Worm (Caenorhabditis elegans) whole organism, L4 larva: ENCODE results near the gene yif-1.

ENCODE experiments used
- F37D6.2 ChIP-seq: sonication (generic microtip); optimal IDR thresholded peaks from 2 replicates; lab custom pipeline; 2016; ENCODE audit warnings: mild to moderate bottlenecking, missing genetic modification characterization, missing compliant biosample characterization
- F44E2.7 ChIP-seq: fragments of 200-800 bp; sonication (Bioruptor generic); IDR thresholded peaks from 2 replicates; pipeline ENCODE4 v2.1.2; 2022; ENCODE audit warnings: missing genetic modification characterization, missing compliant biosample characterization
- F49E8.2 ChIP-seq: sonication (generic microtip); optimal IDR thresholded peaks from 2 replicates; lab custom pipeline; 2016; ENCODE audit warnings: missing compliant biosample characterization, mild to moderate bottlenecking, missing genetic modification characterization, borderline replicate concordance
- Y105C5A.15 ChIP-seq: fragments of 200-800 bp; sonication (Bioruptor generic); IDR thresholded peaks from 2 replicates; pipeline ENCODE4 v1.3.6; 2022; ENCODE audit warnings: missing genetic modification characterization, missing compliant biosample characterization
- Y5F2A.4 ChIP-seq: fragments of 200-800 bp; sonication (Bioruptor generic); optimal IDR thresholded peaks from 2 replicates; lab custom pipeline; 2018; ENCODE audit warnings: mild to moderate bottlenecking, missing genetic modification characterization, missing compliant biosample characterization
- ZK337.2 ChIP-seq: fragments of 200-800 bp; sonication (Bioruptor generic); IDR thresholded peaks from 2 replicates; pipeline ENCODE4 v1.3.6; 2022; ENCODE audit warnings: missing genetic modification reagents, missing genetic modification characterization, missing compliant biosample characterization
- aly-2 ChIP-seq: sonication (generic microtip); optimal IDR thresholded peaks from 2 replicates; lab custom pipeline; 2018; ENCODE audit warnings: missing biosample characterization, missing genetic modification characterization
- ceh-28 ChIP-seq: fragments of 150-350 bp; optimal IDR thresholded peaks from 2 replicates; lab custom pipeline; 2014; ENCODE audit warnings: missing biosample characterization, missing genetic modification reagents, missing genetic modification characterization
- ces-1 ChIP-seq: fragments of 150-350 bp; sonication (generic microtip); optimal IDR thresholded peaks from 4 replicates; lab custom pipeline; 2014; ENCODE audit warnings: missing biosample characterization, missing genetic modification reagents, missing genetic modification characterization
- cey-2 ChIP-seq: sonication (generic microtip); optimal IDR thresholded peaks from 3 replicates; lab custom pipeline; 2017; ENCODE audit warnings: missing genetic modification characterization, mild to moderate bottlenecking, missing compliant biosample characterization, antibody characterized with exemption, borderline replicate concordance; ENCODE audit not compliant: insufficient read depth
- daf-12 ChIP-seq: fragments of 150-350 bp; optimal IDR thresholded peaks from 2 replicates; lab custom pipeline; 2014; ENCODE audit warnings: missing biosample characterization, missing genetic modification reagents, missing genetic modification characterization
- daf-16 ChIP-seq, 3 experiments: sonication (generic microtip); optimal IDR thresholded peaks; 2 replicates each; lab custom pipeline; 2016 to 2017; ENCODE audit warnings: missing genetic modification characterization in 3 of 3, missing genetic modification reagents in 3 of 3, mild to moderate bottlenecking in 2 of 3, missing compliant biosample characterization in 2 of 3, missing biosample characterization in 1 of 3, moderate library complexity in 1 of 3
- gei-8 ChIP-seq: fragments of 200-800 bp; sonication (Bioruptor generic); optimal IDR thresholded peaks from 2 replicates; lab custom pipeline; 2018; ENCODE audit warnings: mild to moderate bottlenecking, missing genetic modification characterization, missing compliant biosample characterization
- hlh-30 ChIP-seq: sonication (generic microtip); optimal IDR thresholded peaks from 2 replicates; lab custom pipeline; 2017; ENCODE audit warnings: antibody characterized with exemption, mild to moderate bottlenecking, missing genetic modification characterization, missing compliant biosample characterization; ENCODE audit not compliant: insufficient read depth
- hmg-1.1 ChIP-seq: fragments of 200-800 bp; sonication (Bioruptor generic); IDR thresholded peaks from 2 replicates; pipeline ENCODE4 v1.3.6; 2022; ENCODE audit warnings: missing genetic modification reagents, missing genetic modification characterization, missing compliant biosample characterization
- lim-7 ChIP-seq: fragments of 200-800 bp; sonication (Bioruptor generic); IDR thresholded peaks from 2 replicates; pipeline ENCODE4 v1.3.6; 2022; ENCODE audit warnings: missing genetic modification characterization, missing compliant biosample characterization
- lin-1 ChIP-seq: fragments of 200-800 bp; sonication (Bioruptor generic); IDR thresholded peaks from 2 replicates; pipeline ENCODE4 v1.3.6; 2022; ENCODE audit warnings: missing genetic modification reagents, missing genetic modification characterization, missing compliant biosample characterization
- lin-13 ChIP-seq: fragments of 150-350 bp; optimal IDR thresholded peaks from 2 replicates; lab custom pipeline; 2014; ENCODE audit warnings: missing biosample characterization, missing genetic modification reagents, missing genetic modification characterization
- lin-38 ChIP-seq: fragments of 200-800 bp; sonication (Bioruptor generic); IDR thresholded peaks from 2 replicates; pipeline ENCODE4 v1.3.6; 2022; ENCODE audit warnings: missing genetic modification reagents, missing genetic modification characterization, missing compliant biosample characterization
- madf-5 ChIP-seq, 2 experiments: fragments of 200-800 bp; sonication (Bioruptor generic); IDR thresholded peaks; 2 replicates each; pipeline ENCODE4 v1.3.6; 2022; ENCODE audit warnings: missing compliant biosample characterization in 2 of 2, missing genetic modification characterization in 2 of 2
- madf-9 ChIP-seq: fragments of 200-800 bp; sonication (Bioruptor generic); conservative IDR thresholded peaks from 2 replicates; pipeline ENCODE4 v1.3.6; 2022; ENCODE audit warnings: missing genetic modification reagents, missing genetic modification characterization, missing compliant biosample characterization
- nhr-11 ChIP-seq: fragments of 150-350 bp; optimal IDR thresholded peaks from 2 replicates; lab custom pipeline; 2014; ENCODE audit warnings: missing biosample characterization, missing genetic modification characterization
- nhr-25 ChIP-seq: sonication (generic microtip); optimal IDR thresholded peaks from 2 replicates; lab custom pipeline; 2017; ENCODE audit warnings: missing genetic modification characterization, mild to moderate bottlenecking, missing compliant biosample characterization, antibody characterized with exemption, moderate library complexity, borderline replicate concordance; ENCODE audit not compliant: insufficient read depth
- nhr-28 ChIP-seq: fragments of 150-350 bp; optimal IDR thresholded peaks from 2 replicates; lab custom pipeline; 2014; ENCODE audit warnings: missing biosample characterization, missing genetic modification characterization
- nhr-42 ChIP-seq: fragments of 200-800 bp; sonication (Bioruptor generic); IDR thresholded peaks from 2 replicates; pipeline ENCODE4 v1.3.6; 2022; ENCODE audit warnings: missing genetic modification characterization, missing compliant biosample characterization
- nhr-48 ChIP-seq: sonication (generic microtip); optimal IDR thresholded peaks from 2 replicates; lab custom pipeline; 2016; ENCODE audit warnings: mild to moderate bottlenecking, missing genetic modification characterization, missing compliant biosample characterization
- nhr-6 ChIP-seq: fragments of 150-350 bp; optimal IDR thresholded peaks from 2 replicates; lab custom pipeline; 2014; ENCODE audit warnings: missing biosample characterization, missing genetic modification characterization
- pha-4 ChIP-seq, 2 experiments: fragments of 150-350 bp in 1 of 2; fragments of 200-800 bp in 1 of 2; sonication (Bioruptor generic) in 1 of 2; IDR thresholded peaks in 1 of 2; optimal IDR thresholded peaks in 1 of 2; 2 replicates each; pipeline versions ENCODE4 v1.3.6 to Lab custom; 2014 to 2022; ENCODE audit warnings: missing genetic modification characterization in 2 of 2, missing genetic modification reagents in 2 of 2, missing biosample characterization in 1 of 2, missing compliant biosample characterization in 1 of 2
- pqm-1 ChIP-seq: sonication (generic microtip); optimal IDR thresholded peaks from 2 replicates; lab custom pipeline; 2017; ENCODE audit warnings: missing biosample characterization, missing genetic modification characterization
- snpc-1.2 ChIP-seq: fragments of 200-800 bp; sonication (Bioruptor generic); IDR thresholded peaks from 2 replicates; pipeline ENCODE4 v1.3.6; 2022; ENCODE audit warnings: missing genetic modification reagents, missing genetic modification characterization, missing compliant biosample characterization
- unc-130 ChIP-seq: sonication (generic microtip); optimal IDR thresholded peaks from 2 replicates; lab custom pipeline; 2016; ENCODE audit warnings: missing genetic modification reagents, missing genetic modification characterization, missing compliant biosample characterization
- unc-62 ChIP-seq, 3 experiments: fragments of 150-350 bp in 1 of 3; sonication (generic microtip); optimal IDR thresholded peaks in 2 of 3; peaks in 1 of 3; 1 replicate in 1 of 3; 2 replicates in 2 of 3; lab custom pipeline; 2014 to 2017; ENCODE audit warnings: missing biosample characterization in 3 of 3, missing genetic modification characterization in 3 of 3, missing genetic modification reagents in 3 of 3, missing genotype in 1 of 3
- zfp-2 ChIP-seq: sonication (generic microtip); optimal IDR thresholded peaks from 2 replicates; lab custom pipeline; 2016; ENCODE audit warnings: mild to moderate bottlenecking, missing genetic modification characterization, missing compliant biosample characterization
- zfp-3 ChIP-seq: fragments of 200-800 bp; sonication (Bioruptor generic); conservative IDR thresholded peaks from 2 replicates; pipeline ENCODE4 v1.3.6; 2022; ENCODE audit warnings: missing genetic modification reagents, missing genetic modification characterization, missing compliant biosample characterization

yif-1 gene

DNA sequence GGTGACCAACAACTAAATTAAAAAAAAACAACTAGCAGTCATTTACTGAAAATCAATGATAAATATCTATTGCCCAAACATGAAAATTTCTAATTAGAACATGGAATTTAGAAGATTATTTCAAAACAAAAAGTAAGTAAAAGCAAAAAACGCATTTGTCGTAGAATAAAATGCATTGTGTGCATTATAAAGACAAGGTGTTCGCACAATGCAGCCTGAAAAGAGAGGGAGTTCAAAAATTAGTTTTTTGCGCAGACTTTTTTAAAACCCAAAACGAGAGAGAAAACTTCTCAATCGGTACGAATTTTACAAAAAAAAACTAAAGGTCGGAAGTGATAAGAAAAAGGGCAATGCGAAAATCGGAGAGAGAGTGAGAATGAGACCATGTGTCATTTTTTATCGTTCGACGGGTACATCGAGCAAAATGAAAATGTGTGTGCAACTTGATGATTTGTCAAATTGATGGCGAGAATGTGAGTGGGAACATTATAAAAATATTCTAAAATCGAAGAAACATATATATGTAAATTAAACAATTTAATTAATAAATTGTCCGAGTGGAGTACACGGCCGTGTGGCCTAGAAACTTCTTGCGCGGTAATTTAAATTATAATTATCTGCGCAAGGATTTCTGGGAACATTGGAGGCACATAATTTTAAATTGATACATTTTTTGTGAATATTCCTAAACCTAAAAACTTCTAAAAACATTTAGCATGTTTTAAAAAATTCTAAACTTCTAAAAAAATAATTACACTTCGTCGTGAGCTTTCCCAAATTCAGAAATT lies 23.1 kb downstream of the yif-1 start (continued):
- TF ChIP-seq madf-9 (GFP tag; lab: Robert Waterston, UW), result no peak
- no peak for TF ChIP-seq nhr-42 (GFP tag; lab: Robert Waterston, UW)
- no peak for TF ChIP-seq ZK337.2 (GFP tag; lab: Robert Waterston, UW)
- TF ChIP-seq snpc-1.2 (GFP tag; lab: Robert Waterston, UW), result no peak
- TF ChIP-seq Y105C5A.15 (GFP tag; lab: Robert Waterston, UW), result no peak
- TF ChIP-seq madf-5 (GFP tag; IDR thresholded peaks at IDR 0.05; lab: Robert Waterston, UW), result no peak
- no peak for TF ChIP-seq lin-13 (GFP tag; lab: Kevin White, UChicago)
- peak; percentile 55 for TF ChIP-seq pqm-1 (tag; lab: Kevin White, UChicago)
- no peak for TF ChIP-seq ces-1
- TF ChIP-seq nhr-25 (tag; lab: Kevin White, UChicago), result no peak
- TF ChIP-seq hlh-30 (tag; lab: Kevin White, UChicago), result peak; percentile 50
- peak; percentile 8 for TF ChIP-seq nhr-48
- no peak for TF ChIP-seq Y5F2A.4 (GFP tag; lab: Kevin White, UChicago)
- TF ChIP-seq lin-1 (GFP tag; lab: Robert Waterston, UW), result 0 out of 2 replicates have a peak, but pooled peaks have one; percentile 45
- TF ChIP-seq F37D6.2, result no peak
- no peak for TF ChIP-seq F44E2.7 (GFP tag; lab: Robert Waterston, UW)
- TF ChIP-seq ceh-28 (tag; lab: Kevin White, UChicago), result no peak
- no peak for TF ChIP-seq zfp-2 (tag; lab: Kevin White, UChicago)
- TF ChIP-seq, all 104 proteins: peak for 18

DNA sequence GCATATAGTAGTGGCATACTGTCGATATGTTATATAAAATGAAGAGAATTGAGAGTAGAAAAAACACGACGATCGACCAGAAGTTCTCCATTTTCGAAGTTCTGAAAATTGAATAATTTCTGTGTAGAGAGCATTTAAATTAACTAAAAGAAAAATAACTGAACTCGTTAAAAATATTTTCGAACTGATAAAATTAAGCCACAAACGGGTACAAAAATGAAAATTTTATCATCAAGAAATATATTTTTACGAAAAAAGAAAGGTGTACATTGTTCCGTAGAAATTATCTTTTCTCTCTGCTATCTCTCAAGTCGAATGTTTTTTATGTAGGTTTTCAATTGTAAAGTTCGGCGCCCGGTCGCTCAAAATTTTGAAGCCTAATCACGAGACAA lies 23.7 kb downstream of the yif-1 start, which contains the start of gene acl-2:
acl-2 (minus strand) TSS at position 101 of the 392 bp plus-strand sequence.
- no peak for TF ChIP-seq hlh-30 (tag; lab: Kevin White, UChicago)
- no peak for TF ChIP-seq lim-7
- no peak for TF ChIP-seq daf-16 (GFP tag; optimal IDR thresholded peaks at IDR 0.05; lab: Kevin White, UChicago)
- peak; percentile 46 for TF ChIP-seq daf-16 (tag; optimal IDR thresholded peaks at IDR 0.05; lab: Kevin White, UChicago)
- peak in 1 of 2 experiments; percentile 42 for TF ChIP-seq unc-62 (GFP tag; optimal IDR thresholded peaks at IDR 0.05 in 1 of 2; lab: Kevin White, UChicago)
- TF ChIP-seq unc-62 (tag; optimal IDR thresholded peaks at IDR 0.05; lab: Kevin White, UChicago), result no peak
- TF ChIP-seq lin-13 (GFP tag; lab: Kevin White, UChicago), result peak; percentile 4

- TF ChIP-seq lin-38 (GFP tag; lab: Robert Waterston, UW) (peak; percentile 46), F37D6.2 (no peak), nhr-28 (tag; lab: Kevin White, UChicago) (no peak), aly-2 (tag; lab: Kevin White, UChicago) (peak; percentile 59), unc-130 (GFP tag; lab: Kevin White, UChicago) (peak; percentile 81), zfp-3 (no peak), daf-16 (GFP tag; optimal IDR thresholded peaks at IDR 0.05; lab: Kevin White, UChicago) (no peak), daf-16 (tag; optimal IDR thresholded peaks at IDR 0.05; lab: Kevin White, UChicago) (no peak), pha-4 (GFP tag; IDR thresholded peaks at IDR 0.05; lab: Robert Waterston, UW) (peak; percentile 45; the same call in 1 of the 2 replicates), pha-4 (tag; optimal IDR thresholded peaks at IDR 0.05; lab: Kevin White, UChicago) (no peak), hmg-1.1 (GFP tag; lab: Robert Waterston, UW) (no peak), madf-5 (GFP tag; IDR thresholded peaks at IDR 0.05; lab: Robert Waterston, UW) (no peak), unc-62 (GFP tag; optimal IDR thresholded peaks at IDR 0.05 in 1 of 2; lab: Kevin White, UChicago) (no peak), unc-62 (tag; optimal IDR thresholded peaks at IDR 0.05; lab: Kevin White, UChicago) (no peak), gei-8 (GFP tag; lab: Kevin White, UChicago) (peak; percentile 2), daf-12 (tag; lab: Kevin White, UChicago) (no peak), F49E8.2 (tag; lab: Kevin White, UChicago) (peak; percentile 52), cey-2 (tag; lab: Kevin White, UChicago) (no peak), nhr-6 (tag; lab: Kevin White, UChicago) (no peak), nhr-11 (tag; lab: Kevin White, UChicago) (no peak)
These were observed 31.6 kb downstream of the yif-1 start for ce11 chrV:10023062-10023536.
